Worm (Caenorhabditis elegans): ENCODE results near the gene mob-4.

DNA sequence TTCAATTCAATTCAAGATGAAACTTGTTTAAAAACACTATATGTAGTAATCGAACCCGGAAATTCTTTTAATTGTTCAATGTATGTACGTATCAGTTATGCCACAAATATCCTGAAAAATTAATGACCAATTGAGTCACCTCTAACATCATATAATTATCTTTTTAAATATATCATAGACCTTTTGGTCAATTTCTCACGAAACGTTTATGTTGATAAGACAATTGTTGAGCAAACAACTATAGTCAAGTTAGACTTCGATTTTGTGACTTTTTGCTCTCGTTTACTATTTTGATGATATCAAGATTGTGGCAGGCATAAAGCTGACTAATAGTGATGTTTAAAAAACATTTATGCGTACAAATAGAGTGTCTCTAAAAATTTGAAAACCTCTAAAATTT lies 15.3 kb downstream of the mob-4 start:
- TF ChIP-seq sptf-1 (tag; optimal IDR thresholded peaks at IDR 0.05), result no peak
- TF ChIP-seq lsy-2 (tag; optimal IDR thresholded peaks at IDR 0.05), result no peak
- TF ChIP-seq ces-1 (GFP tag; optimal IDR thresholded peaks at IDR 0.05), result no peak
- TF ChIP-seq mab-5 (tag; optimal IDR thresholded peaks at IDR 0.05), result no peak
- no peak for TF ChIP-seq elt-1 (tag; optimal IDR thresholded peaks at IDR 0.05; ENCODE audit: borderline replicate concordance, insufficient read depth)
- no peak for TF ChIP-seq elt-3 (tag; optimal IDR thresholded peaks at IDR 0.05)
- TF ChIP-seq mls-2 (tag; optimal IDR thresholded peaks at IDR 0.05), result no peak
- TF ChIP-seq blmp-1 (tag; optimal IDR thresholded peaks at IDR 0.05), result no peak
- no peak for TF ChIP-seq sem-2 (GFP tag; optimal IDR thresholded peaks at IDR 0.05)
